Worm (Caenorhabditis elegans) whole organism, midembryonic: ENCODE results near the gene T19D12.5.

Source experiments
- cog-1 ChIP-seq: sonication (generic microtip); optimal IDR thresholded peaks from 2 replicates; lab custom pipeline; 2016; ENCODE audit warnings: missing genetic modification characterization, missing compliant biosample characterization
- med-1 ChIP-seq: sonication (generic microtip); optimal IDR thresholded peaks from 2 replicates; lab custom pipeline; 2017; ENCODE audit warnings: missing genetic modification characterization, mild to moderate bottlenecking, missing compliant biosample characterization, antibody characterized with exemption, missing genetic modification reagents; ENCODE audit not compliant: insufficient read depth
- tab-1 ChIP-seq: fragments of 200-800 bp; sonication (Bioruptor generic); IDR thresholded peaks from 2 replicates; pipeline ENCODE4 v1.3.6; 2022; ENCODE audit warnings: missing genetic modification characterization, missing compliant biosample characterization
- ztf-23 ChIP-seq: fragments of 200-800 bp; sonication (Bioruptor generic); IDR thresholded peaks from 2 replicates; pipeline ENCODE4 v1.3.6; 2022; ENCODE audit warnings: missing genetic modification reagents, missing genetic modification characterization, missing compliant biosample characterization
- ztf-29 ChIP-seq: fragments of 200-800 bp; sonication (Bioruptor generic); IDR thresholded peaks from 2 replicates; pipeline ENCODE4 v1.3.6; 2022; ENCODE audit warnings: missing genetic modification reagents, missing genetic modification characterization, missing compliant biosample characterization

- TF ChIP-seq med-1 (GFP tag; lab: Kevin White, UChicago) (no peak), cog-1 (tag; lab: Kevin White, UChicago) (no peak), tab-1 (no peak), ztf-29 (GFP tag; lab: Robert Waterston, UW) (no peak), ztf-23 (GFP tag; lab: Robert Waterston, UW) (no peak)
Measured at ce11 chrII:6642180-6642579, 6.1 kb upstream of the T19D12.5 start.
